Fruit fly (Drosophila melanogaster) whole organism, embryonic: ENCODE measurements around the gene Oseg1.
A peak's percentile ranks its signal among the peaks of the same experiment; 100 is the strongest.

ENCODE experiments used
- Awh ChIP-seq: fragments of 200-800 bp; sonication (Bioruptor generic); IDR thresholded peaks from 2 replicates; pipeline ENCODE4, ENCODE4 v1.3.6; 2022; ENCODE audit warnings: missing biosample characterization, missing genetic modification characterization
- CG1024 ChIP-seq: fragments of 200-800 bp; sonication (Bioruptor generic); IDR thresholded peaks from 2 replicates; pipeline ENCODE4 v1.3.6; 2022; ENCODE audit warnings: missing biosample characterization, missing genetic modification characterization
- CG10565 ChIP-seq: fragments of 200-800 bp; sonication (Bioruptor generic); optimal IDR thresholded peaks from 3 replicates; lab custom pipeline; 2016; ENCODE audit warnings: missing biosample characterization, mild to moderate bottlenecking, missing genetic modification characterization
- CG12071 ChIP-seq: fragments of 200-800 bp; sonication (Bioruptor generic); optimal IDR thresholded peaks from 3 replicates; lab custom pipeline; 2018; ENCODE audit warnings: missing biosample characterization, mild to moderate bottlenecking, missing genetic modification characterization
- CG12391 ChIP-seq: fragments of 200-800 bp; sonication (Bioruptor generic); optimal IDR thresholded peaks from 3 replicates; lab custom pipeline; 2018; ENCODE audit warnings: missing biosample characterization, mild to moderate bottlenecking, missing genetic modification characterization, moderate library complexity
- CG14014 ChIP-seq: fragments of 200-800 bp; sonication (Bioruptor generic); IDR thresholded peaks from 2 replicates; pipeline ENCODE4 v1.3.6; 2022; ENCODE audit warnings: missing biosample characterization, missing genetic modification characterization
- CG14667 ChIP-seq: fragments of 200-800 bp; sonication (Bioruptor generic); IDR thresholded peaks from 2 replicates; pipeline ENCODE4 v1.3.6; 2022; ENCODE audit warnings: missing biosample characterization, missing genetic modification characterization
- CG14710 ChIP-seq: fragments of 200-800 bp; sonication (Bioruptor generic); optimal IDR thresholded peaks from 3 replicates; lab custom pipeline; 2019; ENCODE audit warnings: missing biosample characterization, mild to moderate bottlenecking, missing genetic modification characterization, moderate library complexity
- CG1603 ChIP-seq: fragments of 200-800 bp; sonication (Bioruptor generic); optimal IDR thresholded peaks from 2 replicates; lab custom pipeline; 2019; ENCODE audit warnings: missing biosample characterization, mild to moderate bottlenecking, missing genetic modification characterization, moderate library complexity
- CG17359 ChIP-seq: fragments of 200-800 bp; sonication (Bioruptor generic); optimal IDR thresholded peaks from 3 replicates; lab custom pipeline; 2018; ENCODE audit warnings: missing biosample characterization, mild to moderate bottlenecking, missing genetic modification characterization, moderate library complexity
- CG17802 ChIP-seq: fragments of 200-800 bp; sonication (Bioruptor generic); optimal IDR thresholded peaks from 2 replicates; lab custom pipeline; 2018; ENCODE audit warnings: missing biosample characterization, mild to moderate bottlenecking, missing genetic modification characterization, moderate library complexity
- CG2199 ChIP-seq: fragments of 200-800 bp; sonication (Bioruptor generic); IDR thresholded peaks from 3 replicates; pipeline ENCODE4 v1.3.6; 2022; ENCODE audit warnings: missing biosample characterization, missing genetic modification characterization
- CG30403 ChIP-seq: fragments of 200-800 bp; sonication (Bioruptor generic); optimal IDR thresholded peaks from 3 replicates; lab custom pipeline; 2016; ENCODE audit warnings: missing biosample characterization, missing genetic modification characterization
- CG6683 ChIP-seq: fragments of 200-800 bp; sonication (Bioruptor generic); optimal IDR thresholded peaks from 2 replicates; lab custom pipeline; 2017; ENCODE audit warnings: missing biosample characterization, mild to moderate bottlenecking, missing genetic modification characterization, missing genetic modification reagents
- CG8290 ChIP-seq, 3 experiments: fragments of 200-800 bp; sonication (Bioruptor generic); optimal IDR thresholded peaks; 2 replicates each; lab custom pipeline; 2016 to 2019; ENCODE audit warnings: missing biosample characterization in 3 of 3, missing genetic modification characterization in 3 of 3, mild to moderate bottlenecking in 2 of 3, moderate library complexity in 1 of 3
- CrebB ChIP-seq: fragments of 200-800 bp; sonication (Bioruptor generic); optimal IDR thresholded peaks from 3 replicates; lab custom pipeline; 2018; ENCODE audit warnings: missing biosample characterization, mild to moderate bottlenecking, missing genetic modification characterization
- D19A ChIP-seq: fragments of 200-800 bp; optimal IDR thresholded peaks from 3 replicates; lab custom pipeline; 2019; ENCODE audit warnings: missing biosample characterization, mild to moderate bottlenecking, missing genetic modification characterization, moderate library complexity
- Dll ChIP-seq: fragments of 200-800 bp; sonication (Bioruptor generic); IDR thresholded peaks from 4 replicates; pipeline ENCODE4 v1.3.6; 2022; ENCODE audit warnings: missing biosample characterization, missing genetic modification characterization; ENCODE audit not compliant: partially characterized antibody
- Ets65A ChIP-seq: fragments of 200-800 bp; sonication (Bioruptor generic); peaks from one replicate; lab custom pipeline; 2016; ENCODE audit warnings: missing biosample characterization, missing genetic modification characterization
- Ets97D ChIP-seq: fragments of 200-800 bp; sonication (Bioruptor generic); optimal IDR thresholded peaks from 3 replicates; lab custom pipeline; 2016; ENCODE audit warnings: missing biosample characterization, missing genetic modification characterization
- MESR4 ChIP-seq: fragments of 200-800 bp; sonication (Bioruptor generic); optimal IDR thresholded peaks from 2 replicates; lab custom pipeline; 2018; ENCODE audit warnings: missing biosample characterization, mild to moderate bottlenecking, missing genetic modification characterization, moderate library complexity
- Six4 ChIP-seq: fragments of 200-800 bp; sonication (Bioruptor generic); optimal IDR thresholded peaks from 2 replicates; lab custom pipeline; 2016; ENCODE audit warnings: missing biosample characterization, missing genetic modification characterization
- Sox102F ChIP-seq: fragments of 200-800 bp; sonication (Bioruptor generic); optimal IDR thresholded peaks from 2 replicates; lab custom pipeline; 2018; ENCODE audit warnings: missing biosample characterization, mild to moderate bottlenecking, missing genetic modification characterization, moderate library complexity
- Trl ChIP-seq, 3 experiments: fragments of >200 bp in 2 of 3; fragments of 200-800 bp in 1 of 3; sonication (Bioruptor generic) in 1 of 3; optimal IDR thresholded peaks; 2 replicates in 1 of 3; 3 replicates in 2 of 3; lab custom pipeline; 2016 to 2017; ENCODE audit warnings: missing biosample characterization in 1 of 3, missing genetic modification characterization in 1 of 3
- ac ChIP-seq: fragments of 200-800 bp; sonication (Bioruptor generic); optimal IDR thresholded peaks from 3 replicates; lab custom pipeline; 2017; ENCODE audit warnings: missing biosample characterization, mild to moderate bottlenecking, missing genetic modification characterization
- al ChIP-seq: fragments of 200-800 bp; sonication (Bioruptor generic); IDR thresholded peaks from 2 replicates; pipeline ENCODE4 v1.3.6; 2022; ENCODE audit warnings: missing biosample characterization, missing genetic modification characterization
- bbx ChIP-seq: fragments of 200-800 bp; sonication (Bioruptor generic); IDR thresholded peaks from 2 replicates; pipeline ENCODE4 v1.3.6; 2022; ENCODE audit warnings: missing biosample characterization, missing genetic modification characterization; ENCODE audit not compliant: partially characterized antibody
- cad ChIP-seq: fragments of >200 bp; optimal IDR thresholded peaks from 2 replicates; lab custom pipeline; 2017; ENCODE audit warnings: missing biosample characterization, missing genetic modification characterization
- chm ChIP-seq: fragments of 200-800 bp; sonication (Bioruptor generic); IDR thresholded peaks from 2 replicates; pipeline ENCODE4 v1.3.6; 2022; ENCODE audit warnings: missing biosample characterization, missing genetic modification characterization
- crol ChIP-seq: fragments of 200-800 bp; sonication (Bioruptor generic); IDR thresholded peaks from 2 replicates; pipeline ENCODE4 v1.3.6; 2022; ENCODE audit warnings: missing biosample characterization, missing genetic modification characterization
- dan ChIP-seq: fragments of 200-800 bp; sonication (Bioruptor generic); IDR thresholded peaks from 2 replicates; pipeline ENCODE4 v1.3.6; 2022; ENCODE audit warnings: missing biosample characterization, missing genetic modification characterization
- emc ChIP-seq: fragments of 200-800 bp; sonication (Bioruptor generic); optimal IDR thresholded peaks from 2 replicates; lab custom pipeline; 2016; ENCODE audit warnings: missing biosample characterization, missing genetic modification characterization
- fd3F ChIP-seq: fragments of 200-800 bp; sonication (Bioruptor generic); optimal IDR thresholded peaks from 2 replicates; lab custom pipeline; 2018; ENCODE audit warnings: missing biosample characterization, mild to moderate bottlenecking, missing genetic modification characterization, moderate library complexity
- gcm ChIP-seq: fragments of 200-800 bp; sonication (Bioruptor generic); optimal IDR thresholded peaks from 2 replicates; lab custom pipeline; 2019; ENCODE audit warnings: missing biosample characterization, mild to moderate bottlenecking, missing genetic modification characterization, moderate library complexity
- p53 ChIP-seq: fragments of 200-800 bp; sonication (Bioruptor generic); optimal IDR thresholded peaks from 2 replicates; lab custom pipeline; 2016; ENCODE audit warnings: missing biosample characterization, missing genetic modification characterization
- pzg ChIP-seq: fragments of 200-800 bp; sonication (Bioruptor generic); optimal IDR thresholded peaks from 3 replicates; lab custom pipeline; 2018; ENCODE audit warnings: missing biosample characterization, mild to moderate bottlenecking, missing genetic modification characterization, moderate library complexity
- ro ChIP-seq: fragments of 200-800 bp; sonication (Bioruptor generic); IDR thresholded peaks from 2 replicates; pipeline ENCODE4 v1.3.6; 2022; ENCODE audit warnings: missing biosample characterization, missing genetic modification characterization
- row ChIP-seq: fragments of 200-800 bp; sonication (Bioruptor generic); IDR thresholded peaks from 3 replicates; pipeline ENCODE4 v1.3.6; 2022; ENCODE audit warnings: missing biosample characterization, missing genetic modification characterization
- sens ChIP-seq: fragments of 200-800 bp; sonication (Bioruptor generic); peaks from one replicate; lab custom pipeline; 2016; ENCODE audit warnings: missing biosample characterization, missing genetic modification characterization
- sqz ChIP-seq: fragments of 200-800 bp; sonication (Bioruptor generic); optimal IDR thresholded peaks from 3 replicates; lab custom pipeline; 2018; ENCODE audit warnings: missing biosample characterization, mild to moderate bottlenecking, missing genetic modification characterization
- tap ChIP-seq: fragments of 200-800 bp; optimal IDR thresholded peaks from 3 replicates; lab custom pipeline; 2019; ENCODE audit warnings: missing biosample characterization, mild to moderate bottlenecking, missing genetic modification characterization, moderate library complexity
- tll ChIP-seq, 2 experiments: fragments of 200-800 bp in 1 of 2; fragments of >200 bp in 1 of 2; sonication (Bioruptor generic) in 1 of 2; optimal IDR thresholded peaks; 2 replicates each; lab custom pipeline; 2017 to 2019; ENCODE audit warnings: missing biosample characterization in 2 of 2, missing genetic modification characterization in 2 of 2, mild to moderate bottlenecking in 1 of 2, moderate library complexity in 1 of 2
- tna ChIP-seq: fragments of 200-800 bp; sonication (Bioruptor generic); IDR thresholded peaks from 2 replicates; pipeline ENCODE4 v1.3.6; 2022; ENCODE audit warnings: missing biosample characterization, missing genetic modification characterization; ENCODE audit not compliant: partially characterized antibody
- tx ChIP-seq: fragments of 200-800 bp; sonication (Bioruptor generic); optimal IDR thresholded peaks from 2 replicates; lab custom pipeline; 2016; ENCODE audit warnings: missing biosample characterization, missing genetic modification characterization
- vvl ChIP-seq: fragments of 200-800 bp; sonication (Bioruptor generic); IDR thresholded peaks from 2 replicates; pipeline ENCODE4 v1.3.6; 2022; ENCODE audit warnings: missing biosample characterization, missing genetic modification characterization
- wek ChIP-seq: fragments of 200-800 bp; sonication (Bioruptor generic); optimal IDR thresholded peaks from 3 replicates; lab custom pipeline; 2018; ENCODE audit warnings: missing biosample characterization, mild to moderate bottlenecking, missing genetic modification characterization, moderate library complexity

Gene Oseg1

DNA sequence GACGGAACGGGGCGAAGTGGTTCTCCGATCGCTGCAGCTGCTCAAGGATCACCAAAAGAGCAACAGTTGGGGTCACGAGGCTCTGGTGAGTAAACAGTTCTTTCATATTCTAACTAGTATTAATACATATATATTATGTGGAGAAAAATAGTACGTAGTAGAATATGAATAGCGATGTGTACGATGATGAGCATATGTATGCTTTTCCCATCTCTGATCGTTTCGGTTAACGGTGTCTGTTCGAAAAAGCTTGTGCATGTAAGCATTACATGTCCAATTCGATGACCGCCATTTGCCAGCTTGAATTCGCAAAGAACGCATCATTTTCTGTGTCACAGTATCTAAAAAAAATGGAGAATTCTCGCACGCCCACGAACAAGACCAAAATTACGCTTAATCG is at the start of gene Oseg1, which contains the start of gene mtrm:
Gene Oseg1 (minus strand): TSS at position 101 of the 400 bp plus-strand sequence.
Gene mtrm (plus strand): TSS at position 288 of the 400 bp plus-strand sequence.
- peak; percentile 30 for TF ChIP-seq Ets65A (GFP tag; lab: Kevin White, UChicago)
- TF ChIP-seq tap (tag; lab: Kevin White, UChicago) = no peak
- no peak for TF ChIP-seq Sox102F (GFP tag; lab: Kevin White, UChicago)
- TF ChIP-seq CG30403 (GFP tag; lab: Kevin White, UChicago) = no peak

DNA sequence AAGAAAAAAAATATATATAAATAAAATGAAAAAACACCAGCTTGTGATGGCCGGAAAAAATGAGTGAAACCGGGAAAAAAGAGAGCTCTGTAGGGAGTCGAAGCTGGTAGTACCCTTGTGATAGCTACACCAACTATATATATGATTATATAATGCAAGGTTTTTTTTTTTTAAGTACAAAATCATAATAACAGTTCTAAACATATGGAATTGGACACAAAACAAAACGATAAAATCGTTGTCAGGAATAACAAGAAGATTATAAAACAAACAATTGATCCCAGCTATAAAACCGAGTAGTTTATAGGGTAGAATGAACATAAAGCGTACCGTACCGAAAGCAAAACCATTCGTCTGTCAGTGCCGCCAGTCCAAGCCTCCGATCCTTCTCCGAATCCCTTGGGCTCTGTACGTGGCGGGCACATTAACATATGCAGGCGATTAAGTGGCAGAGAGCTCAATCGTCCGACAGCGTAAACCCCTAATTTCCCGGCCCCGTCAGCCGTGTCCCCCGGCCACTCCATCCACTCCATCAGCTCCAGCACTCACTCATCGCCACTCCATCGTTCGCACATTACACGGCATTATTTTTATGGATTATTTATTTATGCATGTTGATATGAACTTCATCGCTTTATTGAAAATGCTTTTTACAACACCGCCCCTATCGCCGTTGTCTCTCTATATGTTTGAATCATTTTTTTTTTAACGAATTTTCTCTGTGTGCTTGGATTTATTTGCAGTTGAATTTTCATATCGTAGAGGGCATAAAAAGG is 48.8 kb upstream of the Oseg1 start:
- TF ChIP-seq tll (GFP tag; optimal IDR thresholded peaks at IDR 0.05; lab: Kevin White, UChicago) (no peak), gcm (peak; percentile 44), bbx (no peak), CG12071 (GFP tag; lab: Kevin White, UChicago) (no peak), CG14710 (tag; lab: Kevin White, UChicago) (no peak), al (no peak), CG17802 (tag; lab: Kevin White, UChicago) (no peak), CrebB (no peak), CG10565 (GFP tag; lab: Kevin White, UChicago) (no peak), Ets97D (GFP tag; lab: Kevin White, UChicago) (no peak), tx (no peak), dan (GFP tag; lab: Robert Waterston, UW) (no peak), cad (GFP tag; lab: Kevin White, UChicago) (no peak), ro (no peak), tna (GFP tag; lab: Robert Waterston, UW) (no peak), chm (GFP tag; lab: Robert Waterston, UW) (peak; percentile 56; the same call in 1 of the 2 replicates), CG8290 (GFP tag; optimal IDR thresholded peaks at IDR 0.05; lab: Kevin White, UChicago) (no peak), CG8290 (tag; optimal IDR thresholded peaks at IDR 0.05; lab: Kevin White, UChicago) (no peak), Awh (no peak), CG6683 (GFP tag; lab: Kevin White, UChicago) (no peak), Trl (optimal IDR thresholded peaks at IDR 0.05; lab: Kevin White, UChicago) (no peak), Trl (GFP tag; optimal IDR thresholded peaks at IDR 0.05; lab: Kevin White, UChicago) (no peak), Six4 (GFP tag; lab: Kevin White, UChicago) (no peak), CG1603 (no peak), row (GFP tag; lab: Robert Waterston, UW) (peak; percentile 45; the same call in 2 of the 3 replicates), emc (GFP tag; lab: Kevin White, UChicago) (no peak), fd3F (GFP tag; lab: Kevin White, UChicago) (no peak), CG14667 (no peak), wek (GFP tag; lab: Kevin White, UChicago) (no peak), CG2199 (GFP tag; lab: Robert Waterston, UW) (0 out of 3 replicates have a peak, but pooled peaks have one; percentile 61), CG12391 (tag; lab: Kevin White, UChicago) (peak; percentile 8), Dll (GFP tag; lab: Robert Waterston, UW) (0 out of 4 replicates have a peak, but pooled peaks have one; percentile 12), CG14014 (GFP tag; lab: Robert Waterston, UW) (no peak), MESR4 (GFP tag; lab: Kevin White, UChicago) (no peak), D19A (tag; lab: Kevin White, UChicago) (peak; percentile 45), sqz (peak; percentile 8), pzg (GFP tag; lab: Kevin White, UChicago) (no peak), vvl (GFP tag; lab: Robert Waterston, UW) (peak; percentile 59; the same call in 1 of the 2 replicates), ac (GFP tag; lab: Kevin White, UChicago) (no peak), sens (peak; percentile 77), CG17359 (tag; lab: Kevin White, UChicago) (no peak), crol (GFP tag; lab: Robert Waterston, UW) (no peak), p53 (GFP tag; lab: Kevin White, UChicago) (no peak), CG1024 (GFP tag; lab: Robert Waterston, UW) (no peak)
